Fruit fly (Drosophila melanogaster): Measurements from ENCODE around the gene CG2898.

The CG2898 gene

DNA sequence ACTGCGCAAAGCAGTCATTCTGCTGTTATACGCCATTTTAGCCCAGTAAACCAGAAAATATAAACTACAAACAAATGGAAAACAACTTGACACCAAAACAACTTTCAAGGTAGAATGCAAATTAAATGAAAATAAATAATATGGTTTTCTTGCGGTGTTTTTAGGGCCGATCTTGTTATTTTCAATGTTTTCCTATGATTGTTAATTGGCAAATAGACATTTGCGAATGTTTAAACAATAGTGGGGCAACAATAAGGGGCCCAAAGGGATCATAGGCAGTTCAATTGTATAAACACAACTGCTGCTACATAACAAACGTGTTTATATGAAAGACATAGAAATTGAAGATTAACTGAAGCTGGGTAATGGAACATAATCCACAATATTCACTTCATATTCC, 21.7 kb downstream of the CG2898 start:
- TF ChIP-seq CG8478 (optimal IDR thresholded peaks at IDR 0.05) (no peak), pan (optimal IDR thresholded peaks at IDR 0.05) (no peak), Dll (optimal IDR thresholded peaks at IDR 0.05) (no peak), usp (GFP tag; optimal IDR thresholded peaks at IDR 0.05) (no peak), EcR (GFP tag; optimal IDR thresholded peaks at IDR 0.05) (no peak), psq (optimal IDR thresholded peaks at IDR 0.05) (no peak)

DNA sequence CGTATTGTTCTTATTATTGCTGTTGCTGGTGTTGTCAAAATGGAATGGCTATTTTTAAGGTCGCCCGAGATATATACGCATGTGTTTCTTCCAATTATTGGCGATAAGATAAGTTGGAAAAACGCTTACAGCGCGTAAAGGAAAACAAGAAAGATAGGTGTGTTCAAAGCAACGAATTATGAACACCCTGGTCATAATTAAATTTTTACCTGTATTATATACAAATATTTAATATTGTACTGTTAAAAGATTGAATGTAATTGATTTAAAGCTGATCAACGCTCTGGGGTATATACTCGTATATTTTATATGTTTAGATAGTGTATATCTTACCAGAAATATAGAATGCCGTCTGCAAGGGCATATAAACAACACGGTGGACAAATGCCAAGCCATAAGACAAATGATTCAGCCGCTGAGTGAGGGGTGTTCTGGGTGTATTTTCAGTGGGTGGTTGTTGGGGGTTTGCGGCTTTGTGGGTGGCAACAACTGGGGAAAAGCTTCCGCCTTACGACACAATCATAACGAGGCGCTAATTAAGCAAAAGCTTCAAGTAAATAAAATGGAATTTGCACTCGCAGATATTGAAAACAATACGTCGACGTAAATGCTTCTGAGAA, 22.4 kb downstream of the CG2898 start:
- TF ChIP-seq usp (GFP tag; optimal IDR thresholded peaks at IDR 0.05) (no peak), psq (optimal IDR thresholded peaks at IDR 0.05) (no peak), Dll (optimal IDR thresholded peaks at IDR 0.05) (no peak), CG8478 (optimal IDR thresholded peaks at IDR 0.05) (no peak), pan (optimal IDR thresholded peaks at IDR 0.05) (no peak), EcR (GFP tag; optimal IDR thresholded peaks at IDR 0.05) (no peak)

DNA sequence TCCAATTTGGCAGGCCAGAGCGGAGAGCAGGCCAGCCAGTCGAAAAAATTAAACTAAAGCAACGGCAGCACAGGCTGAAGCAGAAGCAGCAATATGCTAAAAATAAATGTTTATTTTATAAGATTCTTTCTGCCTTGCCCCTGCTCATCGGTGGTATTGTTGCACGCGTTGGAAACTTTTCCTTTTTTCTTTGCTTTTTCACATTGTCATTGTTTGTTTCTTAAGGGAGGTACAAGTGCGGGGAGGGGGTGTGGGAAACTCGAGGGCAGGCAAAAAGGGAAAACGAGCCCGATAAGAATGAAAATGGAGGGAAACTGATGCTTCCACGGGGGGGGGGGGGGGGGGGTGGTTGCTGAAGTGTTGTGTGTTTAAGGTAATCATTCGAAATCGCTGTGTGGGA, 23.8 kb downstream of the CG2898 start:
- TF ChIP-seq usp (GFP tag; optimal IDR thresholded peaks at IDR 0.05), result no peak
- TF ChIP-seq psq (optimal IDR thresholded peaks at IDR 0.05), result no peak
- no peak for TF ChIP-seq CG8478 (optimal IDR thresholded peaks at IDR 0.05)
- no peak for TF ChIP-seq Dll (optimal IDR thresholded peaks at IDR 0.05)
- TF ChIP-seq pan (optimal IDR thresholded peaks at IDR 0.05), result no peak
- TF ChIP-seq EcR (GFP tag; optimal IDR thresholded peaks at IDR 0.05), result no peak

DNA sequence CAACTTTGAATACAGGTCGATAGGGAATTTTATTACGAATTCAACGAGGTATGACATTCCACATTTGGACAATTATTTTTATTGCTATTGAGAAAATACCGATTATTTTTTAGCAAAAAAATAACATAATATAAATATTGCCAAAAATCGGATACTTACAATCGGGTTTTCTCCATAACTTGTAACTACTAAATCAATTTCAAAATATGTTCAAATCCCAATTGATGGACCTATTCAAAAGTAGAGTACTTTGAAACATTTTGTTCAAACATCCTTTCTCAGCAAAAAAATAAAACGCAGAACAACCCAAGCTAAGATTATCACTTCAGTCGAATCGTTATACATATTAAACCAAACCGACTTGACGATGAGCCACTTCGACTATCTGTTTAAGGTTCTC, 42.0 kb downstream of the CG2898 start, which contains the start of gene RabX2:
RabX2 (plus strand) TSS at position 301 of the 400 bp plus-strand sequence.
- TF ChIP-seq CG8478 (optimal IDR thresholded peaks at IDR 0.05), result no peak
- TF ChIP-seq usp (GFP tag; optimal IDR thresholded peaks at IDR 0.05), result no peak
- no peak for TF ChIP-seq Dll (optimal IDR thresholded peaks at IDR 0.05)
- no peak for TF ChIP-seq psq (optimal IDR thresholded peaks at IDR 0.05)
- no peak for TF ChIP-seq EcR (GFP tag; optimal IDR thresholded peaks at IDR 0.05)
- TF ChIP-seq pan (optimal IDR thresholded peaks at IDR 0.05), result no peak
